Worm (Caenorhabditis elegans) whole organism, L4 larva: Measurements from ENCODE around the gene ugt-39.

Source experiments
- F10B5.3 ChIP-seq: sonication (generic microtip); optimal IDR thresholded peaks from 2 replicates; lab custom pipeline; 2016; ENCODE audit warnings: mild to moderate bottlenecking, missing genetic modification characterization, missing compliant biosample characterization
- F37D6.2 ChIP-seq: sonication (generic microtip); optimal IDR thresholded peaks from 2 replicates; lab custom pipeline; 2016; ENCODE audit warnings: mild to moderate bottlenecking, missing genetic modification characterization, missing compliant biosample characterization
- T26A8.4 ChIP-seq: fragments of 200-800 bp; sonication (Bioruptor generic); IDR thresholded peaks from 2 replicates; pipeline ENCODE4 v1.3.6; 2022; ENCODE audit warnings: missing genetic modification characterization, missing compliant biosample characterization
- Y5F2A.4 ChIP-seq: fragments of 200-800 bp; sonication (Bioruptor generic); optimal IDR thresholded peaks from 2 replicates; lab custom pipeline; 2018; ENCODE audit warnings: mild to moderate bottlenecking, missing genetic modification characterization, missing compliant biosample characterization
- ZK337.2 ChIP-seq: fragments of 200-800 bp; sonication (Bioruptor generic); IDR thresholded peaks from 2 replicates; pipeline ENCODE4 v1.3.6; 2022; ENCODE audit warnings: missing genetic modification reagents, missing genetic modification characterization, missing compliant biosample characterization
- aha-1 ChIP-seq: fragments of 150-350 bp; peaks from one replicate; lab custom pipeline; 2014; ENCODE audit warnings: missing biosample characterization, missing genetic modification characterization
- attf-4 ChIP-seq: sonication (generic microtip); optimal IDR thresholded peaks from 3 replicates; lab custom pipeline; 2017; ENCODE audit warnings: missing biosample characterization, missing genetic modification characterization
- ceh-28 ChIP-seq: fragments of 150-350 bp; optimal IDR thresholded peaks from 2 replicates; lab custom pipeline; 2014; ENCODE audit warnings: missing biosample characterization, missing genetic modification reagents, missing genetic modification characterization
- ceh-32 ChIP-seq: sonication (generic microtip); optimal IDR thresholded peaks from 2 replicates; lab custom pipeline; 2016; ENCODE audit warnings: mild to moderate bottlenecking, missing genetic modification characterization, missing compliant biosample characterization; ENCODE audit not compliant: poor library complexity
- ceh-62 ChIP-seq: sonication (generic microtip); optimal IDR thresholded peaks from 2 replicates; lab custom pipeline; 2017; ENCODE audit warnings: missing biosample characterization, missing genetic modification characterization
- daf-16 ChIP-seq, 3 experiments: sonication (generic microtip); optimal IDR thresholded peaks; 2 replicates each; lab custom pipeline; 2016 to 2017; ENCODE audit warnings: missing genetic modification characterization in 3 of 3, missing genetic modification reagents in 3 of 3, mild to moderate bottlenecking in 2 of 3, missing compliant biosample characterization in 2 of 3, missing biosample characterization in 1 of 3, moderate library complexity in 1 of 3
- dmd-6 ChIP-seq: fragments of 200-800 bp; sonication (Bioruptor generic); IDR thresholded peaks from 2 replicates; pipeline ENCODE4 v1.3.6; 2022; ENCODE audit warnings: missing genetic modification reagents, missing genetic modification characterization, missing compliant biosample characterization
- dmd-9 ChIP-seq: fragments of 200-800 bp; sonication (Bioruptor generic); IDR thresholded peaks from 2 replicates; pipeline ENCODE4 v1.3.6; 2022; ENCODE audit warnings: missing genetic modification reagents, missing genetic modification characterization, missing compliant biosample characterization
- dve-1 ChIP-seq: sonication (generic microtip); optimal IDR thresholded peaks from 2 replicates; lab custom pipeline; 2017; ENCODE audit warnings: antibody characterized with exemption, mild to moderate bottlenecking, missing genetic modification characterization, missing compliant biosample characterization; ENCODE audit not compliant: insufficient read depth
- egl-43 ChIP-seq: fragments of 200-800 bp; sonication (Bioruptor generic); IDR thresholded peaks from 2 replicates; pipeline ENCODE4 v1.3.6; 2022; ENCODE audit warnings: missing genetic modification reagents, missing genetic modification characterization, missing compliant biosample characterization
- gei-8 ChIP-seq: fragments of 200-800 bp; sonication (Bioruptor generic); optimal IDR thresholded peaks from 2 replicates; lab custom pipeline; 2018; ENCODE audit warnings: mild to moderate bottlenecking, missing genetic modification characterization, missing compliant biosample characterization
- hmg-1.1 ChIP-seq: fragments of 200-800 bp; sonication (Bioruptor generic); IDR thresholded peaks from 2 replicates; pipeline ENCODE4 v1.3.6; 2022; ENCODE audit warnings: missing genetic modification reagents, missing genetic modification characterization, missing compliant biosample characterization
- jun-1 ChIP-seq: fragments of 150-350 bp; optimal IDR thresholded peaks from 2 replicates; lab custom pipeline; 2014; ENCODE audit warnings: missing biosample characterization, missing genetic modification reagents, missing genetic modification characterization
- lin-38 ChIP-seq: fragments of 200-800 bp; sonication (Bioruptor generic); IDR thresholded peaks from 2 replicates; pipeline ENCODE4 v1.3.6; 2022; ENCODE audit warnings: missing genetic modification reagents, missing genetic modification characterization, missing compliant biosample characterization
- madf-5 ChIP-seq, 2 experiments: fragments of 200-800 bp; sonication (Bioruptor generic); IDR thresholded peaks; 2 replicates each; pipeline ENCODE4 v1.3.6; 2022; ENCODE audit warnings: missing compliant biosample characterization in 2 of 2, missing genetic modification characterization in 2 of 2
- mdt-29 ChIP-seq: fragments of 200-800 bp; sonication (Bioruptor generic); IDR thresholded peaks from 2 replicates; pipeline ENCODE4 v1.3.6; 2022; ENCODE audit warnings: missing genetic modification reagents, missing genetic modification characterization, missing compliant biosample characterization
- mep-1 ChIP-seq: fragments of 150-350 bp; sonication (generic microtip); optimal IDR thresholded peaks from 3 replicates; lab custom pipeline; 2014; ENCODE audit warnings: missing biosample characterization, missing genetic modification characterization
- mes-2 ChIP-seq: sonication (generic microtip); optimal IDR thresholded peaks from 2 replicates; lab custom pipeline; 2016; ENCODE audit warnings: missing genotype, mild to moderate bottlenecking, missing genetic modification characterization, missing compliant biosample characterization; ENCODE audit not compliant: poor library complexity, severe bottlenecking
- nhr-102 ChIP-seq: sonication (generic microtip); optimal IDR thresholded peaks from 2 replicates; lab custom pipeline; 2016; ENCODE audit warnings: mild to moderate bottlenecking, missing genetic modification characterization, moderate library complexity, missing compliant biosample characterization
- nhr-11 ChIP-seq: fragments of 150-350 bp; optimal IDR thresholded peaks from 2 replicates; lab custom pipeline; 2014; ENCODE audit warnings: missing biosample characterization, missing genetic modification characterization
- nhr-28 ChIP-seq: fragments of 150-350 bp; optimal IDR thresholded peaks from 2 replicates; lab custom pipeline; 2014; ENCODE audit warnings: missing biosample characterization, missing genetic modification characterization
- nhr-48 ChIP-seq: sonication (generic microtip); optimal IDR thresholded peaks from 2 replicates; lab custom pipeline; 2016; ENCODE audit warnings: mild to moderate bottlenecking, missing genetic modification characterization, missing compliant biosample characterization
- nhr-77 ChIP-seq: fragments of 150-350 bp; optimal IDR thresholded peaks from 2 replicates; lab custom pipeline; 2014; ENCODE audit warnings: missing biosample characterization, missing genetic modification characterization
- pha-4 ChIP-seq, 2 experiments: fragments of 150-350 bp in 1 of 2; fragments of 200-800 bp in 1 of 2; sonication (Bioruptor generic) in 1 of 2; IDR thresholded peaks in 1 of 2; optimal IDR thresholded peaks in 1 of 2; 2 replicates each; pipeline versions ENCODE4 v1.3.6 to Lab custom; 2014 to 2022; ENCODE audit warnings: missing genetic modification characterization in 2 of 2, missing genetic modification reagents in 2 of 2, missing biosample characterization in 1 of 2, missing compliant biosample characterization in 1 of 2
- pqm-1 ChIP-seq: sonication (generic microtip); optimal IDR thresholded peaks from 2 replicates; lab custom pipeline; 2017; ENCODE audit warnings: missing biosample characterization, missing genetic modification characterization
- rbr-2 ChIP-seq: sonication (generic microtip); optimal IDR thresholded peaks from 2 replicates; lab custom pipeline; 2016; ENCODE audit warnings: missing genotype, missing genetic modification characterization, missing compliant biosample characterization
- skn-1 ChIP-seq: fragments of 150-350 bp; optimal IDR thresholded peaks from 2 replicates; lab custom pipeline; 2014; ENCODE audit warnings: missing biosample characterization, missing genetic modification characterization
- snpc-4 ChIP-seq: fragments of 150-350 bp; optimal IDR thresholded peaks from 2 replicates; lab custom pipeline; 2014; ENCODE audit warnings: missing biosample characterization, missing genetic modification characterization
- tra-1 ChIP-seq: fragments of 200-800 bp; sonication (Bioruptor generic); IDR thresholded peaks from 2 replicates; pipeline ENCODE4 v1.3.6; 2022; ENCODE audit warnings: missing genetic modification reagents, missing genetic modification characterization, missing compliant biosample characterization
- unc-62 ChIP-seq, 3 experiments: fragments of 150-350 bp in 1 of 3; sonication (generic microtip); optimal IDR thresholded peaks in 2 of 3; peaks in 1 of 3; 1 replicate in 1 of 3; 2 replicates in 2 of 3; lab custom pipeline; 2014 to 2017; ENCODE audit warnings: missing biosample characterization in 3 of 3, missing genetic modification characterization in 3 of 3, missing genetic modification reagents in 3 of 3, missing genotype in 1 of 3
- zfp-3 ChIP-seq: fragments of 200-800 bp; sonication (Bioruptor generic); conservative IDR thresholded peaks from 2 replicates; pipeline ENCODE4 v1.3.6; 2022; ENCODE audit warnings: missing genetic modification reagents, missing genetic modification characterization, missing compliant biosample characterization
- ztf-11 ChIP-seq: fragments of 150-350 bp; optimal IDR thresholded peaks from 2 replicates; lab custom pipeline; 2014; ENCODE audit warnings: missing biosample characterization, missing genetic modification characterization

The ugt-39 gene

DNA sequence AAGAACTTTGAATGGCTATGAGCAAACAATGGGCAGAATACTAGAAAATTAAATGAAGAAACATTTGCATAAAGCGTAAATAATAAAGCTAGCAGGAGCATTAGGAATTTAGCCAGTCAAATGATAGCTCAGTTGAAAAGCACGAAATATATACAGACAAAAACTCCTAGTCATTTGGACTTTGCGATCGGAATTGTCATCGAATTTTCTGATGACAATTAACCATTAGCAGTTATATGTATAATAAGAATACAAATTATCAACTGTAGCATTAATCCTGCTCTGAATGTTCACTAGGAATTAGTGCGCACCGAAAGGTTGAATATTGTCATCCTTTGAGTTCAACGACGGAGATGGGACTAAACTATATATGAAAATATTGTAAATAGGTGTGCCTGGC, 9.6 kb upstream of the ugt-39 start, which contains the start of gene ugt-38:
Gene ugt-38, minus strand, starts transcription at position 101 of the 400 bp plus-strand sequence.
- TF ChIP-seq skn-1 (tag; lab: Kevin White, UChicago) = no peak
- peak; percentile 62 for TF ChIP-seq aha-1 (tag; lab: Kevin White, UChicago)

DNA sequence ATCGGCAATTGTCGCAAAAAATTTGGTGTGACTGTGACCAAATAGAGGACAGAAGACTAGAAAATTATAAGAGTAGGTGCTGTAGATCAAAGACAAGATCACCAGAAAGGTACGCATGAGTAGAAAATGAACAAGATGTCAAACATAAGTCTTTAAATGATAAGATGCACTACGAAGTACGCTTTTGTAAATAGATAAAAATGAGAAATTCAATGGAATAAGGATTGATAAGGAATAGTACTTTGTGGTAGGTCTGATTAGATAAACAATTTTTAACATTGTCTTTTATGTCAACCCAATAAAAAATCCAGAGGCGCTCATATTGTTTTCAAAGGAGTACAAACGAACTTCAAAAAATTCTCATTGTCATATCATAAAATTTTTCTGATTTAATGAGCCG, 6.4 kb upstream of the ugt-39 start, which contains the start of gene F10D2.8:
Gene F10D2.8, minus strand, starts transcription at position 145 of the 400 bp plus-strand sequence.
- no peak for TF ChIP-seq snpc-4 (tag; lab: Kevin White, UChicago)
- TF ChIP-seq dmd-6 = peak; percentile 85
- TF ChIP-seq nhr-48 (tag; lab: Kevin White, UChicago) = peak; percentile 36
- TF ChIP-seq pqm-1 (tag; lab: Kevin White, UChicago) = peak; percentile 62
- peak; percentile 69 for TF ChIP-seq dve-1
- no peak for TF ChIP-seq Y5F2A.4
- TF ChIP-seq nhr-77 (tag; lab: Kevin White, UChicago) = peak; percentile 26
- TF ChIP-seq nhr-102 (tag; lab: Kevin White, UChicago) = peak; percentile 52
- TF ChIP-seq daf-16 (GFP tag; optimal IDR thresholded peaks at IDR 0.05; lab: Kevin White, UChicago) = no peak
- TF ChIP-seq daf-16 (tag; optimal IDR thresholded peaks at IDR 0.05; lab: Kevin White, UChicago) = peak; percentile 83
- TF ChIP-seq nhr-28 = peak; percentile 99

- TF ChIP-seq aha-1 (tag; lab: Kevin White, UChicago) = no peak
- no peak for TF ChIP-seq attf-4 (tag; lab: Kevin White, UChicago)
- TF ChIP-seq dmd-6 = no peak
- no peak for TF ChIP-seq ZK337.2 (GFP tag; lab: Robert Waterston, UW)
- no peak for TF ChIP-seq ceh-28 (tag; lab: Kevin White, UChicago)
- no peak for TF ChIP-seq nhr-77 (tag; lab: Kevin White, UChicago)
- TF ChIP-seq egl-43 (GFP tag; lab: Robert Waterston, UW) = no peak
- TF ChIP-seq zfp-3 = no peak
- TF ChIP-seq unc-62 (GFP tag; optimal IDR thresholded peaks at IDR 0.05 in 1 of 2; lab: Kevin White, UChicago) = no peak
- TF ChIP-seq unc-62 (tag; optimal IDR thresholded peaks at IDR 0.05; lab: Kevin White, UChicago) = no peak
- TF ChIP-seq nhr-11 (tag; lab: Kevin White, UChicago) = no peak
- TF ChIP-seq nhr-48 (tag; lab: Kevin White, UChicago) = no peak
- TF ChIP-seq dmd-9 (GFP tag; lab: Robert Waterston, UW) = no peak
- TF ChIP-seq ztf-11 (tag; lab: Kevin White, UChicago) = no peak
- no peak for TF ChIP-seq snpc-4 (tag; lab: Kevin White, UChicago)
These were observed 3.9 kb upstream of the ugt-39 start, which contains the start of gene fat-7 for ce11 chrV:7153046-7153445. TSS of gene fat-7 (minus strand) at chrV:7153146.

- TF ChIP-seq jun-1 (tag; lab: Kevin White, UChicago) (no peak), aha-1 (tag; lab: Kevin White, UChicago) (peak; percentile 68), mdt-29 (no peak)
These were observed 863 bp upstream of the ugt-39 start, which contains the start of gene F10D2.10 for ce11 chrV:7156079-7156478. TSS of gene F10D2.10 (minus strand) at chrV:7156179.

- TF ChIP-seq pha-4 (GFP tag; IDR thresholded peaks at IDR 0.05; lab: Robert Waterston, UW) = no peak
- no peak for TF ChIP-seq pha-4 (tag; optimal IDR thresholded peaks at IDR 0.05; lab: Kevin White, UChicago)
- TF ChIP-seq lin-38 = no peak
- TF ChIP-seq F37D6.2 (tag; lab: Kevin White, UChicago) = no peak
- no peak for TF ChIP-seq hmg-1.1 (GFP tag; lab: Robert Waterston, UW)
- no peak for TF ChIP-seq dve-1
- no peak for TF ChIP-seq madf-5 (GFP tag; IDR thresholded peaks at IDR 0.05; lab: Robert Waterston, UW)
- TF ChIP-seq tra-1 (GFP tag; lab: Robert Waterston, UW) = no peak
- TF ChIP-seq F10B5.3 (tag; lab: Kevin White, UChicago) = no peak
- no peak for TF ChIP-seq gei-8 (GFP tag; lab: Kevin White, UChicago)
- TF ChIP-seq T26A8.4 (GFP tag; lab: Robert Waterston, UW) = no peak
- TF ChIP-seq mes-2 (tag; lab: Kevin White, UChicago) = no peak
- no peak for TF ChIP-seq ceh-62 (tag; lab: Kevin White, UChicago)
- no peak for TF ChIP-seq nhr-28
- no peak for TF ChIP-seq ceh-32 (tag; lab: Kevin White, UChicago)
- TF ChIP-seq rbr-2 (tag; lab: Kevin White, UChicago) = no peak
- no peak for TF ChIP-seq mep-1 (tag; lab: Kevin White, UChicago)
- TF ChIP-seq jun-1 (tag; lab: Kevin White, UChicago) = no peak
These were observed 2.4 kb downstream of the ugt-39 start, which contains the start of gene str-204 for ce11 chrV:7159391-7159790. TSS of gene str-204 (plus strand) at chrV:7159691.
